Fruit fly (Drosophila melanogaster): ENCODE measurements around the gene Dap160.

Gene Dap160

DNA sequence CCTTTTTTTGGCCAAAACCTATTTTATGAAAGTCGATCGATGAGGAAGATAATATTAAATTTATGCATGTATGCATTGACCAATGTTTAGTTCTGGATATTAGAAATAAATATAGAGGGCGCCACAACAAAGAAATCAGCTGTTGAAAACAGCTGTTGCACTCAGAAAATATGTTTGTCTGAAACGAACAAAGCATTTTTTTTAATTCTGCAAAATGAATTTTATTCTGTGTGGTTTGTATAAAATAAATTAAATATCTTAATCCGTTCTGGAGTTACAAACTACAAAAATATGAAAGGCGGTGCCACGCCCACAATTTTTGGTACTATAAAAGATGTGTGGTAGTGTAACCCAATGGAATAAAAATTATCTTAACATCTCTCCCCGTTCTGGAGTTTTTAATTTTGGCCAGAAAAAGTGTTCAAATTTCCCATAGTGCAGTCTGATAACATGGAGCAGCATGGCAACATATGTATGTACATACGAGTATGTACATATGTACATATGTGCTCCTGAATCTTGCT, 33.3 kb downstream of the Dap160 start:
- no peak for TF ChIP-seq jim (GFP tag; optimal IDR thresholded peaks at IDR 0.05)
- TF ChIP-seq fru (GFP tag; optimal IDR thresholded peaks at IDR 0.05), result peak; percentile 40
- TF ChIP-seq Hnf4 (GFP tag; optimal IDR thresholded peaks at IDR 0.05), result no peak
- TF ChIP-seq usp (GFP tag; optimal IDR thresholded peaks at IDR 0.05), result no peak
- TF ChIP-seq tai (GFP tag; optimal IDR thresholded peaks at IDR 0.05), result no peak
- TF ChIP-seq rgr (GFP tag; optimal IDR thresholded peaks at IDR 0.05), result peak; percentile 26
- peak; percentile 37 for TF ChIP-seq Sp1 (GFP tag; optimal IDR thresholded peaks at IDR 0.05)
- TF ChIP-seq sv (GFP tag; optimal IDR thresholded peaks at IDR 0.05), result peak; percentile 53
- TF ChIP-seq CG9705 (GFP tag; optimal IDR thresholded peaks at IDR 0.05), result no peak
- TF ChIP-seq sage (GFP tag; optimal IDR thresholded peaks at IDR 0.05), result no peak
- TF ChIP-seq foxo (GFP tag; optimal IDR thresholded peaks at IDR 0.05), result no peak
- TF ChIP-seq Rel (GFP tag; optimal IDR thresholded peaks at IDR 0.05), result no peak
- TF ChIP-seq Rel (tag; optimal IDR thresholded peaks at IDR 0.05), result no peak
- no peak for TF ChIP-seq CrebA (GFP tag; optimal IDR thresholded peaks at IDR 0.05; ENCODE audit: borderline replicate concordance)
- TF ChIP-seq woc (GFP tag; optimal IDR thresholded peaks at IDR 0.05), result no peak
- TF ChIP-seq OdsH (GFP tag; optimal IDR thresholded peaks at IDR 0.05), result no peak
- TF ChIP-seq lola (GFP tag; optimal IDR thresholded peaks at IDR 0.05), result no peak
- TF ChIP-seq dl (GFP tag; optimal IDR thresholded peaks at IDR 0.05; ENCODE audit: insufficient read depth in 1 of 2, partially characterized antibody in 2 of 2), result no peak
- TF ChIP-seq Vsx2 (GFP tag; optimal IDR thresholded peaks at IDR 0.05; ENCODE audit: partially characterized antibody), result no peak
- TF ChIP-seq h (GFP tag; optimal IDR thresholded peaks at IDR 0.05), result peak; percentile 31
- TF ChIP-seq Hr78 (GFP tag; optimal IDR thresholded peaks at IDR 0.05), result no peak
- no peak for TF ChIP-seq dsf (GFP tag; optimal IDR thresholded peaks at IDR 0.05; ENCODE audit: borderline replicate concordance)
- TF ChIP-seq br (GFP tag; optimal IDR thresholded peaks at IDR 0.05), result peak; percentile 20
- TF ChIP-seq brk (GFP tag; optimal IDR thresholded peaks at IDR 0.05), result no peak
- no peak for TF ChIP-seq N (GFP tag; optimal IDR thresholded peaks at IDR 0.05)

dm6 chr2L:21107651-21108489, 34.3 kb downstream of the Dap160 start:
- TF ChIP-seq jim (GFP tag; optimal IDR thresholded peaks at IDR 0.05), result no peak
- no peak for TF ChIP-seq GATAd (GFP tag; optimal IDR thresholded peaks at IDR 0.05)
- TF ChIP-seq Hnf4 (GFP tag; optimal IDR thresholded peaks at IDR 0.05), result no peak
- TF ChIP-seq dsf (GFP tag; optimal IDR thresholded peaks at IDR 0.05; ENCODE audit: borderline replicate concordance), result no peak
- TF ChIP-seq Abd-B (GFP tag; optimal IDR thresholded peaks at IDR 0.05), result no peak
- TF ChIP-seq Myc (optimal IDR thresholded peaks at IDR 0.05), result no peak
- TF ChIP-seq Vsx2 (GFP tag; optimal IDR thresholded peaks at IDR 0.05; ENCODE audit: partially characterized antibody), result no peak
- no peak for TF ChIP-seq lola (GFP tag; optimal IDR thresholded peaks at IDR 0.05)
- peak; percentile 42 for TF ChIP-seq woc (GFP tag; optimal IDR thresholded peaks at IDR 0.05)
- TF ChIP-seq dl (GFP tag; optimal IDR thresholded peaks at IDR 0.05; ENCODE audit: insufficient read depth in 1 of 2, partially characterized antibody in 2 of 2), result no peak
- TF ChIP-seq dmrt93B (GFP tag; optimal IDR thresholded peaks at IDR 0.05), result no peak
- no peak for TF ChIP-seq Rel (GFP tag; optimal IDR thresholded peaks at IDR 0.05)
- no peak for TF ChIP-seq Rel (tag; optimal IDR thresholded peaks at IDR 0.05)
- TF ChIP-seq N (GFP tag; optimal IDR thresholded peaks at IDR 0.05), result no peak
- TF ChIP-seq CG32264 (GFP tag; optimal IDR thresholded peaks at IDR 0.05), result peak; percentile 6
- TF ChIP-seq sv (GFP tag; optimal IDR thresholded peaks at IDR 0.05), result no peak
- no peak for TF ChIP-seq CG9705 (GFP tag; optimal IDR thresholded peaks at IDR 0.05)
- TF ChIP-seq br (GFP tag; optimal IDR thresholded peaks at IDR 0.05), result no peak
- TF ChIP-seq Hr83 (GFP tag; optimal IDR thresholded peaks at IDR 0.05; ENCODE audit: poor library complexity, severe bottlenecking), result no peak
- TF ChIP-seq Jra (GFP tag; optimal IDR thresholded peaks at IDR 0.05), result no peak
- no peak for TF ChIP-seq brk (GFP tag; optimal IDR thresholded peaks at IDR 0.05)
- no peak for TF ChIP-seq HLH106 (tag; optimal IDR thresholded peaks at IDR 0.05)
- peak; percentile 48 for TF ChIP-seq h (GFP tag; optimal IDR thresholded peaks at IDR 0.05)
- TF ChIP-seq Dif (GFP tag; optimal IDR thresholded peaks at IDR 0.05; ENCODE audit: partially characterized antibody), result no peak
- TF ChIP-seq OdsH (GFP tag; optimal IDR thresholded peaks at IDR 0.05), result peak; percentile 28
- no peak for TF ChIP-seq Dfd (GFP tag; optimal IDR thresholded peaks at IDR 0.05)
- peak in 1 of 2 experiments; percentile 39 for TF ChIP-seq foxo (GFP tag; optimal IDR thresholded peaks at IDR 0.05)
- TF ChIP-seq Hr78 (GFP tag; optimal IDR thresholded peaks at IDR 0.05), result no peak
- TF ChIP-seq ey (GFP tag; optimal IDR thresholded peaks at IDR 0.05), result peak; percentile 31
- TF ChIP-seq pan (optimal IDR thresholded peaks at IDR 0.05), result no peak
- no peak for TF ChIP-seq Mio (GFP tag; optimal IDR thresholded peaks at IDR 0.05)
- no peak for TF ChIP-seq tai (GFP tag; optimal IDR thresholded peaks at IDR 0.05)
- TF ChIP-seq rgr (GFP tag; optimal IDR thresholded peaks at IDR 0.05), result peak; percentile 31
- no peak for TF ChIP-seq usp (GFP tag; optimal IDR thresholded peaks at IDR 0.05)
- no peak for TF ChIP-seq Sp1 (GFP tag; optimal IDR thresholded peaks at IDR 0.05)
- peak; percentile 91 for TF ChIP-seq psq (GFP tag; optimal IDR thresholded peaks at IDR 0.05)
- TF ChIP-seq sage (GFP tag; optimal IDR thresholded peaks at IDR 0.05), result no peak
- peak; percentile 29 for TF ChIP-seq fru (GFP tag; optimal IDR thresholded peaks at IDR 0.05)
- no peak for TF ChIP-seq CrebA (GFP tag; optimal IDR thresholded peaks at IDR 0.05; ENCODE audit: borderline replicate concordance)

Data from whole organism, wandering third instar larva.